Fruit fly (Drosophila melanogaster) S2 (cell line): Measurements from ENCODE around the gene sni.

ENCODE experiments used
- CG8478 ChIP-seq: fragments of >200 bp; optimal IDR thresholded peaks from 2 replicates; lab custom pipeline; 2018
- CTCF ChIP-seq, 2 experiments: fragments of >200 bp; optimal IDR thresholded peaks; 2 replicates each; lab custom pipeline; 2018

DNA sequence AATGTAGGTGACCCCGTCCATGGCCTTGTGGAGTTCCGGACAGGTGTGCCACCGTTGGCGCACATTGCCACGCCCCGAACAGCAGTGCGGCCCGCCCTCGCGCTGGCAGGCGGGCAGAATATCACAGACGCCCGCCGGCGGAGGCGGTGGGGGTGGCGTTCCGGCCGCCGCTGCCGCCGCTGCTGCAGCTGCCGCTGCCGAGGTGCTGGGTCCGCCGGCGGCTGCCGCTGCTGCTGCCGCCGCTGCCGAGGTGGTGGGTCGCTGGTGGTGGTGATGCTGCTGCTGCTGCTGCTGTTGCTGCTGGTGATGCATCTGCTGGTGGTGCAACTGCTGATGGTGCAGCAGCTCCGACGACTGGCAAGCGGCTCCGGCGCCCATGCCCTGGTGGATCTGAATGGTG lies 41.2 kb upstream of the sni start:
- TF ChIP-seq CTCF (optimal IDR thresholded peaks at IDR 0.05; lab: Kevin White, UChicago) (no peak), CG8478 (lab: Kevin White, UChicago) (no peak)
